Worm (Caenorhabditis elegans) whole organism, L4 larva: ENCODE data around the gene Y34B4A.7.

Source experiments
- F26F4.8 ChIP-seq: fragments of 200-800 bp; sonication (Bioruptor generic); conservative IDR thresholded peaks from 2 replicates; pipeline ENCODE4 v1.3.6; 2022; ENCODE audit warnings: missing genetic modification characterization, missing compliant biosample characterization
- F49E8.2 ChIP-seq: sonication (generic microtip); optimal IDR thresholded peaks from 2 replicates; lab custom pipeline; 2016; ENCODE audit warnings: missing compliant biosample characterization, mild to moderate bottlenecking, missing genetic modification characterization, borderline replicate concordance
- R02D3.7 ChIP-seq: fragments of 150-350 bp; sonication (generic microtip); optimal IDR thresholded peaks from 3 replicates; lab custom pipeline; 2014; ENCODE audit warnings: missing biosample characterization, missing genetic modification characterization
- T20F7.1 ChIP-seq: fragments of 200-800 bp; sonication (Bioruptor generic); optimal IDR thresholded peaks from 2 replicates; lab custom pipeline; 2018; ENCODE audit warnings: mild to moderate bottlenecking, missing genetic modification characterization, missing compliant biosample characterization
- T26A8.4 ChIP-seq: fragments of 200-800 bp; sonication (Bioruptor generic); IDR thresholded peaks from 2 replicates; pipeline ENCODE4 v1.3.6; 2022; ENCODE audit warnings: missing genetic modification characterization, missing compliant biosample characterization
- Y48G9A.11 ChIP-seq: fragments of 200-800 bp; sonication (Bioruptor generic); IDR thresholded peaks from 2 replicates; pipeline ENCODE4 v1.3.6; 2022; ENCODE audit warnings: missing genetic modification reagents, missing genetic modification characterization, missing compliant biosample characterization
- aha-1 ChIP-seq: fragments of 150-350 bp; peaks from one replicate; lab custom pipeline; 2014; ENCODE audit warnings: missing biosample characterization, missing genetic modification characterization
- ama-1 ChIP-seq: fragments of 150-350 bp; optimal IDR thresholded peaks from 2 replicates; lab custom pipeline; 2014; ENCODE audit warnings: inconsistent platforms, mixed read lengths
- ceh-20 ChIP-seq: fragments of 200-800 bp; sonication (Bioruptor generic); IDR thresholded peaks from 2 replicates; pipeline ENCODE4 v1.3.6; 2022; ENCODE audit warnings: missing genetic modification reagents, missing genetic modification characterization, missing compliant biosample characterization
- ceh-28 ChIP-seq: fragments of 150-350 bp; optimal IDR thresholded peaks from 2 replicates; lab custom pipeline; 2014; ENCODE audit warnings: missing biosample characterization, missing genetic modification reagents, missing genetic modification characterization
- ceh-62 ChIP-seq: sonication (generic microtip); optimal IDR thresholded peaks from 2 replicates; lab custom pipeline; 2017; ENCODE audit warnings: missing biosample characterization, missing genetic modification characterization
- ceh-82 ChIP-seq: sonication (generic microtip); optimal IDR thresholded peaks from 2 replicates; lab custom pipeline; 2017; ENCODE audit warnings: missing biosample characterization, missing genetic modification characterization
- cey-2 ChIP-seq: sonication (generic microtip); optimal IDR thresholded peaks from 3 replicates; lab custom pipeline; 2017; ENCODE audit warnings: missing genetic modification characterization, mild to moderate bottlenecking, missing compliant biosample characterization, antibody characterized with exemption, borderline replicate concordance; ENCODE audit not compliant: insufficient read depth
- daf-16 ChIP-seq, 3 experiments: sonication (generic microtip); optimal IDR thresholded peaks; 2 replicates each; lab custom pipeline; 2016 to 2017; ENCODE audit warnings: missing genetic modification characterization in 3 of 3, missing genetic modification reagents in 3 of 3, mild to moderate bottlenecking in 2 of 3, missing compliant biosample characterization in 2 of 3, missing biosample characterization in 1 of 3, moderate library complexity in 1 of 3
- dmd-6 ChIP-seq: fragments of 200-800 bp; sonication (Bioruptor generic); IDR thresholded peaks from 2 replicates; pipeline ENCODE4 v1.3.6; 2022; ENCODE audit warnings: missing genetic modification reagents, missing genetic modification characterization, missing compliant biosample characterization
- dpl-1 ChIP-seq: fragments of 150-350 bp; optimal IDR thresholded peaks from 2 replicates; lab custom pipeline; 2014; ENCODE audit warnings: missing biosample characterization, missing genetic modification reagents, missing genetic modification characterization
- dve-1 ChIP-seq: sonication (generic microtip); optimal IDR thresholded peaks from 2 replicates; lab custom pipeline; 2017; ENCODE audit warnings: antibody characterized with exemption, mild to moderate bottlenecking, missing genetic modification characterization, missing compliant biosample characterization; ENCODE audit not compliant: insufficient read depth
- egl-43 ChIP-seq: fragments of 200-800 bp; sonication (Bioruptor generic); IDR thresholded peaks from 2 replicates; pipeline ENCODE4 v1.3.6; 2022; ENCODE audit warnings: missing genetic modification reagents, missing genetic modification characterization, missing compliant biosample characterization
- hif-1 ChIP-seq, 2 experiments: sonication (generic microtip); optimal IDR thresholded peaks; 2 replicates each; lab custom pipeline; 2016 to 2017; ENCODE audit warnings: missing compliant biosample characterization in 2 of 2, missing genetic modification characterization in 2 of 2, missing genetic modification reagents in 2 of 2, missing genotype in 2 of 2, mild to moderate bottlenecking in 1 of 2
- hlh-11 ChIP-seq: fragments of 200-800 bp; sonication (Bioruptor generic); optimal IDR thresholded peaks from 2 replicates; lab custom pipeline; 2018; ENCODE audit warnings: mild to moderate bottlenecking, missing genetic modification characterization, missing compliant biosample characterization
- hlh-30 ChIP-seq: sonication (generic microtip); optimal IDR thresholded peaks from 2 replicates; lab custom pipeline; 2017; ENCODE audit warnings: antibody characterized with exemption, mild to moderate bottlenecking, missing genetic modification characterization, missing compliant biosample characterization; ENCODE audit not compliant: insufficient read depth
- hmg-1.1 ChIP-seq: fragments of 200-800 bp; sonication (Bioruptor generic); IDR thresholded peaks from 2 replicates; pipeline ENCODE4 v1.3.6; 2022; ENCODE audit warnings: missing genetic modification reagents, missing genetic modification characterization, missing compliant biosample characterization
- lin-1 ChIP-seq: fragments of 200-800 bp; sonication (Bioruptor generic); IDR thresholded peaks from 2 replicates; pipeline ENCODE4 v1.3.6; 2022; ENCODE audit warnings: missing genetic modification reagents, missing genetic modification characterization, missing compliant biosample characterization
- lin-13 ChIP-seq: fragments of 150-350 bp; optimal IDR thresholded peaks from 2 replicates; lab custom pipeline; 2014; ENCODE audit warnings: missing biosample characterization, missing genetic modification reagents, missing genetic modification characterization
- lin-29 ChIP-seq: fragments of 200-800 bp; sonication (Bioruptor generic); IDR thresholded peaks from 2 replicates; pipeline ENCODE4 v1.3.6; 2022; ENCODE audit warnings: missing genetic modification reagents, missing genetic modification characterization, missing compliant biosample characterization
- lin-38 ChIP-seq: fragments of 200-800 bp; sonication (Bioruptor generic); IDR thresholded peaks from 2 replicates; pipeline ENCODE4 v1.3.6; 2022; ENCODE audit warnings: missing genetic modification reagents, missing genetic modification characterization, missing compliant biosample characterization
- lsy-2 ChIP-seq, 2 experiments: fragments of 150-350 bp in 1 of 2; sonication (generic microtip) in 1 of 2; optimal IDR thresholded peaks; 2 replicates each; lab custom pipeline; 2014 to 2017; ENCODE audit warnings: missing biosample characterization in 2 of 2, missing genetic modification characterization in 2 of 2
- madf-5 ChIP-seq, 2 experiments: fragments of 200-800 bp; sonication (Bioruptor generic); IDR thresholded peaks; 2 replicates each; pipeline ENCODE4 v1.3.6; 2022; ENCODE audit warnings: missing compliant biosample characterization in 2 of 2, missing genetic modification characterization in 2 of 2
- mdl-1 ChIP-seq, 2 experiments: fragments of 150-350 bp in 1 of 2; sonication (generic microtip) in 1 of 2; optimal IDR thresholded peaks; 2 replicates each; lab custom pipeline; 2014 to 2017; ENCODE audit warnings: missing biosample characterization in 2 of 2, missing genetic modification characterization in 2 of 2
- mep-1 ChIP-seq: fragments of 150-350 bp; sonication (generic microtip); optimal IDR thresholded peaks from 3 replicates; lab custom pipeline; 2014; ENCODE audit warnings: missing biosample characterization, missing genetic modification characterization
- mes-2 ChIP-seq: sonication (generic microtip); optimal IDR thresholded peaks from 2 replicates; lab custom pipeline; 2016; ENCODE audit warnings: missing genotype, mild to moderate bottlenecking, missing genetic modification characterization, missing compliant biosample characterization; ENCODE audit not compliant: poor library complexity, severe bottlenecking
- mxl-3 ChIP-seq: fragments of 200-800 bp; sonication (Bioruptor generic); optimal IDR thresholded peaks from 2 replicates; lab custom pipeline; 2018; ENCODE audit warnings: mild to moderate bottlenecking, missing genetic modification characterization, missing compliant biosample characterization
- nhr-102 ChIP-seq: sonication (generic microtip); optimal IDR thresholded peaks from 2 replicates; lab custom pipeline; 2016; ENCODE audit warnings: mild to moderate bottlenecking, missing genetic modification characterization, moderate library complexity, missing compliant biosample characterization
- nhr-237 ChIP-seq: sonication (generic microtip); optimal IDR thresholded peaks from 2 replicates; lab custom pipeline; 2017; ENCODE audit warnings: missing biosample characterization, missing genetic modification characterization
- nhr-28 ChIP-seq: fragments of 150-350 bp; optimal IDR thresholded peaks from 2 replicates; lab custom pipeline; 2014; ENCODE audit warnings: missing biosample characterization, missing genetic modification characterization
- nhr-6 ChIP-seq: fragments of 150-350 bp; optimal IDR thresholded peaks from 2 replicates; lab custom pipeline; 2014; ENCODE audit warnings: missing biosample characterization, missing genetic modification characterization
- nhr-77 ChIP-seq: fragments of 150-350 bp; optimal IDR thresholded peaks from 2 replicates; lab custom pipeline; 2014; ENCODE audit warnings: missing biosample characterization, missing genetic modification characterization
- pha-4 ChIP-seq, 2 experiments: fragments of 150-350 bp in 1 of 2; fragments of 200-800 bp in 1 of 2; sonication (Bioruptor generic) in 1 of 2; IDR thresholded peaks in 1 of 2; optimal IDR thresholded peaks in 1 of 2; 2 replicates each; pipeline versions ENCODE4 v1.3.6 to Lab custom; 2014 to 2022; ENCODE audit warnings: missing genetic modification characterization in 2 of 2, missing genetic modification reagents in 2 of 2, missing biosample characterization in 1 of 2, missing compliant biosample characterization in 1 of 2
- pqm-1 ChIP-seq: sonication (generic microtip); optimal IDR thresholded peaks from 2 replicates; lab custom pipeline; 2017; ENCODE audit warnings: missing biosample characterization, missing genetic modification characterization
- rbr-2 ChIP-seq: sonication (generic microtip); optimal IDR thresholded peaks from 2 replicates; lab custom pipeline; 2016; ENCODE audit warnings: missing genotype, missing genetic modification characterization, missing compliant biosample characterization
- saeg-2 ChIP-seq: fragments of 200-800 bp; sonication (Bioruptor generic); IDR thresholded peaks from 2 replicates; pipeline ENCODE4 v1.3.6; 2022; ENCODE audit warnings: missing genetic modification reagents, missing genetic modification characterization, missing compliant biosample characterization
- spr-1 ChIP-seq: sonication (generic microtip); optimal IDR thresholded peaks from 2 replicates; lab custom pipeline; 2016; ENCODE audit warnings: mild to moderate bottlenecking, missing genetic modification characterization, missing compliant biosample characterization
- tra-1 ChIP-seq: fragments of 200-800 bp; sonication (Bioruptor generic); IDR thresholded peaks from 2 replicates; pipeline ENCODE4 v1.3.6; 2022; ENCODE audit warnings: missing genetic modification reagents, missing genetic modification characterization, missing compliant biosample characterization
- unc-62 ChIP-seq, 3 experiments: fragments of 150-350 bp in 1 of 3; sonication (generic microtip); optimal IDR thresholded peaks in 2 of 3; peaks in 1 of 3; 1 replicate in 1 of 3; 2 replicates in 2 of 3; lab custom pipeline; 2014 to 2017; ENCODE audit warnings: missing biosample characterization in 3 of 3, missing genetic modification characterization in 3 of 3, missing genetic modification reagents in 3 of 3, missing genotype in 1 of 3
- vab-7 ChIP-seq: fragments of 200-800 bp; sonication (Bioruptor generic); IDR thresholded peaks from 2 replicates; pipeline ENCODE4 v1.3.6; 2022; ENCODE audit warnings: missing genetic modification reagents, missing genetic modification characterization, missing compliant biosample characterization
- zag-1 ChIP-seq: fragments of 150-350 bp; optimal IDR thresholded peaks from 2 replicates; lab custom pipeline; 2014; ENCODE audit warnings: missing biosample characterization, missing genetic modification characterization
- zip-2 ChIP-seq: fragments of 150-350 bp; optimal IDR thresholded peaks from 2 replicates; lab custom pipeline; 2014; ENCODE audit warnings: missing biosample characterization, missing genetic modification characterization

Gene Y34B4A.7

DNA sequence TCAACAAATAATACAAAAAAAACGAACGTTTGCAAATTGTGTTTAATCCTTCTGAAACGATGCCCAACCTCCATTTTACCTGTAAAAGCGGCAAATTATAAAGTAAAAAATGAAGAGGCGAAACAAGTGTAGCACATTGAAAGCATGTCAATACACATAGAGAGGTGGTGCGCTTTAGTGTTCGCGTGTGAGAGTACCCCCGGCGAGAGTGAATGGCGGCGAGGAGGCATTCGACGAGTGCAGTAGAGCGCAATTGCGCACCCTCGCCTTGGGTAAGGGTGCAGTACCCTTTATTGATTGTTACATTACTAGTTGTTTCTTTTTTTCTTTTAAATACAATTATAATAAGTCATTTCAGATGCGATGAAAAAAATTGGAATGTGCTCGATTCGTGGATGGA is 31.1 kb downstream of the Y34B4A.7 start, which contains the start of gene hst-6:
Gene hst-6, plus strand, starts transcription at position 353 of the 400 bp plus-strand sequence.
- TF ChIP-seq ama-1 (lab: Kevin White, UChicago): no peak
- peak; percentile 91 for TF ChIP-seq aha-1 (tag; lab: Kevin White, UChicago)
- TF ChIP-seq lin-13 (GFP tag; lab: Kevin White, UChicago): peak; percentile 69
- no peak for TF ChIP-seq cey-2
- TF ChIP-seq dve-1 (tag; lab: Kevin White, UChicago): peak; percentile 66
- peak; percentile 96 for TF ChIP-seq lin-38 (GFP tag; lab: Robert Waterston, UW)
- TF ChIP-seq ceh-20 (GFP tag; lab: Robert Waterston, UW): 0 out of 2 replicates have a peak, but pooled peaks have one; percentile 18
- TF ChIP-seq zag-1: no peak
- peak; percentile 75 for TF ChIP-seq rbr-2 (tag; lab: Kevin White, UChicago)
- TF ChIP-seq zip-2 (tag; lab: Kevin White, UChicago): peak; percentile 21
- peak; percentile 79 for TF ChIP-seq T20F7.1 (GFP tag; lab: Kevin White, UChicago)
- TF ChIP-seq nhr-28 (tag; lab: Kevin White, UChicago): peak; percentile 77
- TF ChIP-seq F26F4.8: no peak
- no peak for TF ChIP-seq nhr-237 (tag; lab: Kevin White, UChicago)
- TF ChIP-seq hmg-1.1: peak; percentile 78
- peak; percentile 10 for TF ChIP-seq nhr-77 (tag; lab: Kevin White, UChicago)
- 0 out of 2 replicates have a peak, but pooled peaks have one; percentile 15 for TF ChIP-seq vab-7 (GFP tag; lab: Robert Waterston, UW)
- TF ChIP-seq mxl-3: peak; percentile 69
- 0 out of 2 replicates have a peak, but pooled peaks have one; percentile 38 for TF ChIP-seq T26A8.4 (GFP tag; lab: Robert Waterston, UW)
- peak in 1 of 2 experiments; percentile 50 for TF ChIP-seq mdl-1 (tag; optimal IDR thresholded peaks at IDR 0.05; lab: Kevin White, UChicago)
- TF ChIP-seq madf-5 (GFP tag; IDR thresholded peaks at IDR 0.05; lab: Robert Waterston, UW): 0 out of 4 replicates have a peak, but pooled peaks of 1 of the 2 experiments have one; percentile 45
- peak; percentile 61; the same call in 1 of the 2 replicates for TF ChIP-seq saeg-2
- peak; percentile 43 for TF ChIP-seq dpl-1 (GFP tag; lab: Kevin White, UChicago)
- TF ChIP-seq nhr-6: peak; percentile 30
- TF ChIP-seq lin-1 (GFP tag; lab: Robert Waterston, UW): 0 out of 2 replicates have a peak, but pooled peaks have one; percentile 20
- peak; percentile 82 for TF ChIP-seq mes-2
- peak; percentile 47 for TF ChIP-seq nhr-102
- peak in 1 of 2 experiments; percentile 98 for TF ChIP-seq unc-62 (GFP tag; optimal IDR thresholded peaks at IDR 0.05 in 1 of 2; lab: Kevin White, UChicago)
- TF ChIP-seq unc-62 (tag; optimal IDR thresholded peaks at IDR 0.05; lab: Kevin White, UChicago): no peak
- peak; percentile 53 for TF ChIP-seq hlh-30 (tag; lab: Kevin White, UChicago)
- TF ChIP-seq pqm-1 (tag; lab: Kevin White, UChicago): peak; percentile 46
- TF ChIP-seq R02D3.7 (tag; lab: Kevin White, UChicago): no peak
- peak in 1 of 2 experiments; percentile 79 for TF ChIP-seq lsy-2 (tag; optimal IDR thresholded peaks at IDR 0.05; lab: Kevin White, UChicago)
- TF ChIP-seq mep-1 (tag; lab: Kevin White, UChicago): peak; percentile 86
- TF ChIP-seq hif-1 (tag; optimal IDR thresholded peaks at IDR 0.05; lab: Kevin White, UChicago): peak in 1 of 2 experiments; percentile 50
- no peak for TF ChIP-seq ceh-82 (tag; lab: Kevin White, UChicago)
- peak; percentile 23 for TF ChIP-seq spr-1
- 0 out of 2 replicates have a peak, but pooled peaks have one; percentile 41 for TF ChIP-seq pha-4 (GFP tag; IDR thresholded peaks at IDR 0.05; lab: Robert Waterston, UW)
- TF ChIP-seq pha-4 (tag; optimal IDR thresholded peaks at IDR 0.05; lab: Kevin White, UChicago): no peak
- peak; percentile 22 for TF ChIP-seq ceh-28 (tag; lab: Kevin White, UChicago)
- peak; percentile 63 for TF ChIP-seq dmd-6
- TF ChIP-seq tra-1 (GFP tag; lab: Robert Waterston, UW): 0 out of 2 replicates have a peak, but pooled peaks have one; percentile 42
- TF ChIP-seq ceh-62 (tag; lab: Kevin White, UChicago): no peak
- TF ChIP-seq daf-16 (GFP tag; optimal IDR thresholded peaks at IDR 0.05; lab: Kevin White, UChicago): no peak
- TF ChIP-seq daf-16 (tag; optimal IDR thresholded peaks at IDR 0.05; lab: Kevin White, UChicago): peak; percentile 36
- TF ChIP-seq egl-43: peak; percentile 68
- no peak for TF ChIP-seq lin-29 (GFP tag; lab: Robert Waterston, UW)
- no peak for TF ChIP-seq Y48G9A.11
- TF ChIP-seq F49E8.2 (tag; lab: Kevin White, UChicago): no peak
- TF ChIP-seq hlh-11 (tag; lab: Kevin White, UChicago): peak; percentile 72
